Worm (Caenorhabditis elegans) whole organism, mixed stage, embryonic: Measurements from ENCODE around the gene bath-47.

Experiments used
- mab-5 ChIP-seq: fragments of 150-350 bp; optimal IDR thresholded peaks from 2 replicates; lab custom pipeline; 2014; ENCODE audit warnings: missing biosample characterization, missing genetic modification characterization
- nhr-76 ChIP-seq: sonication (generic microtip); optimal IDR thresholded peaks from 2 replicates; lab custom pipeline; 2017; ENCODE audit warnings: missing biosample characterization, missing genetic modification characterization
- ztf-11 ChIP-seq: fragments of 150-350 bp; optimal IDR thresholded peaks from 2 replicates; lab custom pipeline; 2014; ENCODE audit warnings: missing biosample characterization, missing genetic modification characterization

- TF ChIP-seq mab-5 (tag; lab: Kevin White, UChicago) (no peak), nhr-76 (tag; lab: Kevin White, UChicago) (no peak), ztf-11 (tag; lab: Kevin White, UChicago) (no peak)
Observed at ce11 chrII:1618948-1619347, 17.3 kb downstream of the bath-47 start, which contains the start of gene fbxa-166.
